Worm (Caenorhabditis elegans) whole organism, young adult: ENCODE measurements around the gene ZK1290.13.

Experiments
- Y56A3A.18 ChIP-seq: fragments of 200-800 bp; sonication (Bioruptor generic); IDR thresholded peaks from 2 replicates; pipeline ENCODE4 v1.3.6; 2022; ENCODE audit warnings: missing genetic modification reagents, missing genetic modification characterization, missing compliant biosample characterization
- attf-5 ChIP-seq: fragments of 200-800 bp; sonication (Bioruptor generic); optimal IDR thresholded peaks from 2 replicates; lab custom pipeline; 2018; ENCODE audit warnings: mild to moderate bottlenecking, missing genetic modification characterization, missing compliant biosample characterization
- hmg-1.2 ChIP-seq: fragments of 200-800 bp; sonication (Bioruptor generic); IDR thresholded peaks from 2 replicates; pipeline ENCODE4 v1.3.6; 2022; ENCODE audit warnings: missing genetic modification reagents, missing genetic modification characterization, missing compliant biosample characterization
- lin-35 ChIP-seq, 3 experiments: fragments of 150-350 bp in 2 of 3; sonication (generic microtip) in 1 of 3; optimal IDR thresholded peaks; 2 replicates each; lab custom pipeline; 2014 to 2018; ENCODE audit warnings: missing biosample characterization in 3 of 3, missing genetic modification characterization in 3 of 3, missing genetic modification reagents in 3 of 3
- nfya-1 ChIP-seq: sonication (generic microtip); optimal IDR thresholded peaks from 2 replicates; lab custom pipeline; 2017; ENCODE audit warnings: antibody characterized with exemption, missing compliant biosample characterization, missing genetic modification characterization, borderline replicate concordance; ENCODE audit not compliant: insufficient read depth
- sdz-38 ChIP-seq: sonication (generic microtip); optimal IDR thresholded peaks from 2 replicates; lab custom pipeline; 2016; ENCODE audit warnings: missing genotype, missing genetic modification characterization, missing compliant biosample characterization
- unc-130 ChIP-seq: sonication (generic microtip); optimal IDR thresholded peaks from 2 replicates; lab custom pipeline; 2016; ENCODE audit warnings: missing genetic modification reagents, missing genetic modification characterization, missing compliant biosample characterization

DNA sequence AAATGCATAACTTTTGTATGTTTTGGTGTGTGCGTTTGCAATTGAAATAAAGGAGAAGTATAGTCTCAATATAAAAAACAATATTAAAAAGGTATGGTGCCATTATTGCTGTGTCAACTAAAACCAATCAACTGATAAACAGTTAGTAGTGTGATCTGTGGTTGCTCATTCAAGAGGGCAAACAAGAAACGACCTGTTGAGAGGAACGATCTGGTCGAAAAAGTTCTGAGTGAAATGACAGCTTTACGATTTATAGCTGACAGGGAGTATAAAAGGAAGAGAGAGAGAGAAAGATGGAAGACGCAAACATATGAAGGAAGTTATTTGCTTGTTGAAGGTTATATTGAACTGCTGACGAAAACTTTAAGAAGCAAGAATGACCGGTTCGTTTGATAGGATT lies 23.2 kb downstream of the ZK1290.13 start:
- no peak for TF ChIP-seq Y56A3A.18 (GFP tag; lab: Robert Waterston, UW)
- TF ChIP-seq hmg-1.2 (GFP tag; lab: Robert Waterston, UW) = no peak
- TF ChIP-seq lin-35 (GFP tag; optimal IDR thresholded peaks at IDR 0.05; lab: Kevin White, UChicago) = no peak
- no peak for TF ChIP-seq unc-130 (GFP tag; lab: Kevin White, UChicago)
- no peak for TF ChIP-seq attf-5
- TF ChIP-seq nfya-1 = no peak
- TF ChIP-seq sdz-38 (tag; lab: Kevin White, UChicago) = no peak
